Worm (Caenorhabditis elegans): Measurements from ENCODE around the gene C56G2.15.

The C56G2.15 gene

ce11 chrIII:6361560-6361959 is 6.1 kb downstream of the C56G2.15 start (continued):
- TF ChIP-seq sdz-12 (GFP tag; optimal IDR thresholded peaks at IDR 0.05) (no peak), aly-2 (tag; optimal IDR thresholded peaks at IDR 0.05) (no peak), aha-1 (tag) (peak; percentile 7), dmd-6 (GFP tag; IDR thresholded peaks at IDR 0.05) (peak; percentile 93), snpc-4 (tag; optimal IDR thresholded peaks at IDR 0.05) (no peak), ZK546.5 (tag; optimal IDR thresholded peaks at IDR 0.05) (no peak), hlh-11 (tag; optimal IDR thresholded peaks at IDR 0.05) (peak; percentile 89), pqm-1 (tag; optimal IDR thresholded peaks at IDR 0.05) (peak; percentile 95), zip-2 (tag; optimal IDR thresholded peaks at IDR 0.05) (peak; percentile 25), hif-1 (tag; optimal IDR thresholded peaks at IDR 0.05) (no peak), egl-43 (GFP tag; IDR thresholded peaks at IDR 0.05) (no peak), fkh-10 (GFP tag; optimal IDR thresholded peaks at IDR 0.05) (no peak), mdt-29 (GFP tag; IDR thresholded peaks at IDR 0.05) (no peak), nhr-28 (tag; optimal IDR thresholded peaks at IDR 0.05) (peak; percentile 84), lin-15B (tag; optimal IDR thresholded peaks at IDR 0.05) (no peak), lir-3 (tag; optimal IDR thresholded peaks at IDR 0.05) (no peak), ztf-7 (tag; optimal IDR thresholded peaks at IDR 0.05) (peak; percentile 4), zfp-3 (GFP tag; conservative IDR thresholded peaks at IDR 0.05) (no peak), tra-1 (GFP tag; IDR thresholded peaks at IDR 0.05) (no peak), daf-19 (GFP tag; conservative IDR thresholded peaks at IDR 0.05) (no peak), zfp-2 (tag; optimal IDR thresholded peaks at IDR 0.05) (no peak), nhr-48 (tag; optimal IDR thresholded peaks at IDR 0.05) (peak; percentile 50), mep-1 (tag; optimal IDR thresholded peaks at IDR 0.05) (peak; percentile 32), dmd-9 (GFP tag; IDR thresholded peaks at IDR 0.05) (no peak), jun-1 (tag; optimal IDR thresholded peaks at IDR 0.05) (no peak), daf-16 (GFP tag; optimal IDR thresholded peaks at IDR 0.05) (peak in 1 of 2 experiments; percentile 15), daf-16 (tag; optimal IDR thresholded peaks at IDR 0.05) (peak; percentile 80), lin-13 (GFP tag; optimal IDR thresholded peaks at IDR 0.05) (peak; percentile 7), unc-62 (GFP tag; optimal IDR thresholded peaks at IDR 0.05 in 1 of 2) (no peak), unc-62 (tag; optimal IDR thresholded peaks at IDR 0.05) (no peak)

ce11 chrIII:6360825-6361224 is 6.9 kb downstream of the C56G2.15 start:
- TF ChIP-seq madf-9 (GFP tag; conservative IDR thresholded peaks at IDR 0.05), result no peak
- peak; percentile 19 for TF ChIP-seq mes-2 (tag; optimal IDR thresholded peaks at IDR 0.05; ENCODE audit: poor library complexity, severe bottlenecking)
- no peak for TF ChIP-seq lin-1 (GFP tag; IDR thresholded peaks at IDR 0.05)
- peak; percentile 78 for TF ChIP-seq hlh-30 (tag; optimal IDR thresholded peaks at IDR 0.05; ENCODE audit: insufficient read depth)
- no peak for TF ChIP-seq lin-15B (tag; optimal IDR thresholded peaks at IDR 0.05)
- TF ChIP-seq T26A8.4 (GFP tag; IDR thresholded peaks at IDR 0.05), result no peak
- no peak for TF ChIP-seq hif-1 (tag; optimal IDR thresholded peaks at IDR 0.05)
- no peak for TF ChIP-seq nhr-11 (tag; optimal IDR thresholded peaks at IDR 0.05)
- no peak for TF ChIP-seq T20F7.1 (GFP tag; optimal IDR thresholded peaks at IDR 0.05)
- no peak for TF ChIP-seq dmd-8 (GFP tag; IDR thresholded peaks at IDR 0.05)
- TF ChIP-seq dmd-6 (GFP tag; IDR thresholded peaks at IDR 0.05), result peak; percentile 71
- peak; percentile 24 for TF ChIP-seq nhr-77 (tag; optimal IDR thresholded peaks at IDR 0.05)
- TF ChIP-seq mdl-1 (tag; optimal IDR thresholded peaks at IDR 0.05), result peak in 1 of 2 experiments; percentile 50
- peak; percentile 90 for TF ChIP-seq nhr-28 (tag; optimal IDR thresholded peaks at IDR 0.05)
- TF ChIP-seq R02D3.7 (tag; optimal IDR thresholded peaks at IDR 0.05), result no peak
- no peak for TF ChIP-seq spr-3 (GFP tag; optimal IDR thresholded peaks at IDR 0.05)
- TF ChIP-seq hmg-1.1 (GFP tag; IDR thresholded peaks at IDR 0.05), result 0 out of 2 replicates have a peak, but pooled peaks have one; percentile 7
- no peak for TF ChIP-seq saeg-2 (GFP tag; IDR thresholded peaks at IDR 0.05)
- no peak for TF ChIP-seq vab-7 (GFP tag; IDR thresholded peaks at IDR 0.05)
- no peak for TF ChIP-seq nhr-42 (GFP tag; IDR thresholded peaks at IDR 0.05)
- peak; percentile 7 for TF ChIP-seq dpl-1 (GFP tag; optimal IDR thresholded peaks at IDR 0.05)
- TF ChIP-seq cey-2 (tag; optimal IDR thresholded peaks at IDR 0.05; ENCODE audit: borderline replicate concordance, insufficient read depth), result no peak
- TF ChIP-seq skn-1 (tag; optimal IDR thresholded peaks at IDR 0.05), result no peak
- no peak for TF ChIP-seq Y75B8A.6 (GFP tag; IDR thresholded peaks at IDR 0.05)
- no peak for TF ChIP-seq php-3 (GFP tag; IDR thresholded peaks at IDR 0.05)
- TF ChIP-seq hlh-11 (tag; optimal IDR thresholded peaks at IDR 0.05), result peak; percentile 14
- peak in 1 of 2 experiments; percentile 24 for TF ChIP-seq lsy-2 (tag; optimal IDR thresholded peaks at IDR 0.05)
- no peak for TF ChIP-seq tag-97 (GFP tag; IDR thresholded peaks at IDR 0.05)

Data from whole organism, L4 larva.